Worm (Caenorhabditis elegans): Measurements from ENCODE around the gene mgrn-1.

ce11 chrX:14312416-14312815 is 933 bp upstream of the mgrn-1 start:
- no peak for TF ChIP-seq ceh-91 (GFP tag; IDR thresholded peaks at IDR 0.05)
- no peak for TF ChIP-seq madf-3 (GFP tag; IDR thresholded peaks at IDR 0.05)
- no peak for TF ChIP-seq unc-62 (GFP tag; optimal IDR thresholded peaks at IDR 0.05)

Measured in whole organism, young adult.